Worm (Caenorhabditis elegans): ENCODE measurements around the gene fbxa-118.

The fbxa-118 gene

ce11 chrV:19777227-19777626 lies at the start of gene fbxa-118:
TSS of gene fbxa-118 (minus strand) at chrV:19777327.
- TF ChIP-seq ref-1 (GFP tag; conservative IDR thresholded peaks at IDR 0.05) (no peak), tab-1 (GFP tag; IDR thresholded peaks at IDR 0.05) (no peak), ztf-29 (GFP tag; IDR thresholded peaks at IDR 0.05) (no peak), T22C8.4 (GFP tag; IDR thresholded peaks at IDR 0.05) (no peak), klf-2 (GFP tag; conservative IDR thresholded peaks at IDR 0.05) (no peak), ztf-23 (GFP tag; IDR thresholded peaks at IDR 0.05) (no peak)

DNA sequence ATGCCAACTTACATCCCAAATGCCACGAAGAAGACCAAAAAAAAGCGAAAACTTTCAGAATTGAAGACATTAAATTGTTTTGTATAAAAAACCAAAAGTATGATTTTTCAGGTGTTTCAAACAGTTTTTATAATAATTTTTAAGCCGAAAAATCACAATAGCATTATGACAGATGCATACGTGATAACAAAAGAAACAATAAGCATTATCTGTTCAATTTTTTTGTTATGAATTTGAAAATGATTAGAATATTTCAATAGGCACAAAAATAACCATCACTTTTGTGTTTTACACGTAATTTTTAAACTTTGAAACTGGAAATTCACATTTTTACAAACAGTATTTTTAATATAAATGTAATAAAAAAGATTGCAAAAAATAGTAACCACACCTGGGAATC lies 45.0 kb upstream of the fbxa-118 start, which contains the start of gene Y116F11B.17:
Gene Y116F11B.17 (minus strand): TSS at position 101 of the 400 bp plus-strand sequence.
- no peak for TF ChIP-seq tab-1 (GFP tag; IDR thresholded peaks at IDR 0.05)
- no peak for TF ChIP-seq klf-2 (GFP tag; conservative IDR thresholded peaks at IDR 0.05)
- no peak for TF ChIP-seq ztf-29 (GFP tag; IDR thresholded peaks at IDR 0.05)
- TF ChIP-seq ref-1 (GFP tag; conservative IDR thresholded peaks at IDR 0.05), result no peak
- no peak for TF ChIP-seq med-1 (GFP tag; optimal IDR thresholded peaks at IDR 0.05; ENCODE audit: insufficient read depth)
- TF ChIP-seq flt-1 (GFP tag; IDR thresholded peaks at IDR 0.05), result no peak
- TF ChIP-seq T22C8.4 (GFP tag; IDR thresholded peaks at IDR 0.05), result no peak
- TF ChIP-seq ztf-23 (GFP tag; IDR thresholded peaks at IDR 0.05), result no peak
- no peak for TF ChIP-seq cog-1 (tag; optimal IDR thresholded peaks at IDR 0.05)

- TF ChIP-seq ztf-29 (GFP tag; IDR thresholded peaks at IDR 0.05) (no peak), med-1 (GFP tag; optimal IDR thresholded peaks at IDR 0.05; ENCODE audit: insufficient read depth) (no peak), T22C8.4 (GFP tag; IDR thresholded peaks at IDR 0.05) (no peak), cog-1 (tag; optimal IDR thresholded peaks at IDR 0.05) (no peak), klf-2 (GFP tag; conservative IDR thresholded peaks at IDR 0.05) (no peak), ref-1 (GFP tag; conservative IDR thresholded peaks at IDR 0.05) (no peak)
These were observed 43.1 kb upstream of the fbxa-118 start for ce11 chrV:19820178-19820577.

DNA sequence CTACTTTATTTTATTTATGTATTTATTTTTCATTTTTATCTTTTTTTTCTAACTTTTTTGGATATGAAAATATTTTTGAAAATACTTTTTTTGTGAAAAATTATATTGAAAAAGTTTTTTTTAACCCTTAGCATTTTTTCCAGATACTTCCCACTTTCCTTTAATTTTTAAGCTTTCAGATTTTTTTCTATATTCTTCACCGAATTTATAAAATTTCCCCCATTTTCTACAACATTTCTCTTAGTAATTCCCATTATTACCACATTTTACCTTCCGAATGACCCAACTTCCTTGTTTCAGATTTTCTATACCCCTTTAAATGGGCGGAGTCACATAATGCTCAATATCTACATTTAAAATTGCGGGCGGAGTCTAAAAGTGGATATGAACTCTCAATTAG lies 37.7 kb upstream of the fbxa-118 start, which contains the start of gene daf-28:
Gene daf-28 (plus strand): TSS at position 301 of the 400 bp plus-strand sequence.
- TF ChIP-seq flt-1 (GFP tag; IDR thresholded peaks at IDR 0.05) (no peak), ztf-29 (GFP tag; IDR thresholded peaks at IDR 0.05) (no peak), ztf-23 (GFP tag; IDR thresholded peaks at IDR 0.05) (no peak), med-1 (GFP tag; optimal IDR thresholded peaks at IDR 0.05; ENCODE audit: insufficient read depth) (no peak), ref-1 (GFP tag; conservative IDR thresholded peaks at IDR 0.05) (no peak), cog-1 (tag; optimal IDR thresholded peaks at IDR 0.05) (no peak)

DNA sequence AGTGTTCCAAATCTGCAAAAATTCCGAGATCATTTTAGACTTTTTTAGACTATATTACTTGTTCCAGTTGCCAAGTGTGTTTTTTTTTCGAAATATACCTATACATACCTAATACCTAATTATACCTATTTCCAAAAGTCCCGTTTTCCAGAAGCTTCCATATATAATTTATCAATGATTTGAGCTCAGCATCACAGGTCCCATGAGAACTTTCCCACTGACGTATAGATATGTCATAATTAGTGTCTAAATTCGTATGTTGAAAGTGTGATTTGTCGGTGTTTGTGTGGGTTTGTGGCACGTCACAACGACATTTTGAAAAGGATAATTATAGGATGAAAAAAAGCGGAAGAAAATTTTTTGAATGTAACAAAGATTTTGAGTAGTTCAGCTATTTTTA lies 28.4 kb upstream of the fbxa-118 start:
- TF ChIP-seq klf-2 (GFP tag; conservative IDR thresholded peaks at IDR 0.05) (no peak), ztf-23 (GFP tag; IDR thresholded peaks at IDR 0.05) (no peak), med-1 (GFP tag; optimal IDR thresholded peaks at IDR 0.05; ENCODE audit: insufficient read depth) (no peak), T22C8.4 (GFP tag; IDR thresholded peaks at IDR 0.05) (no peak), tab-1 (GFP tag; IDR thresholded peaks at IDR 0.05) (no peak)

DNA sequence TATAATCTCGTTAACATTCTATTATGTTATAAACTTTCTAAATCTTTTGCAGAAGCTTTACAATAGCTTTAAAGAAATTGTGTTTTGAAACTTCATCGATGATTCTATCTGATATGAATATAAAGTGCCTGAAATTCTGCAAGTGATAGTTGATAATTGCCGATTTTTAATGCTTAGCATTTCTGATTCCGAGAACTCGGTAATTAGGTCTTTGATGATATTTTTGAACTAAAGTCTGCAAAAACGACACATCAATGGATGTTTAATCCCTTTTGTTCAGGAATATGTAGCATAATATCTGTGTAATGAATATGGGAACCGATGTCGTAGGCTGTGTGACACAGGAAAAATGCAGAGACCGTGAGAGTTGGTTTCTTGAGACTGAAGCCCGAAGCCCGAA lies 25.7 kb upstream of the fbxa-118 start:
- TF ChIP-seq med-1 (GFP tag; optimal IDR thresholded peaks at IDR 0.05; ENCODE audit: insufficient read depth) (no peak), klf-2 (GFP tag; conservative IDR thresholded peaks at IDR 0.05) (no peak), ztf-23 (GFP tag; IDR thresholded peaks at IDR 0.05) (no peak), flt-1 (GFP tag; IDR thresholded peaks at IDR 0.05) (no peak), ref-1 (GFP tag; conservative IDR thresholded peaks at IDR 0.05) (no peak), cog-1 (tag; optimal IDR thresholded peaks at IDR 0.05) (no peak), ztf-29 (GFP tag; IDR thresholded peaks at IDR 0.05) (no peak), tab-1 (GFP tag; IDR thresholded peaks at IDR 0.05) (no peak), T22C8.4 (GFP tag; IDR thresholded peaks at IDR 0.05) (no peak)

ce11 chrV:19801033-19801432 lies 23.9 kb upstream of the fbxa-118 start, which contains the start of gene Y116F11B.2:
TSS of gene Y116F11B.2 (minus strand) at chrV:19801133.
- TF ChIP-seq ztf-29 (GFP tag; IDR thresholded peaks at IDR 0.05) (no peak), flt-1 (GFP tag; IDR thresholded peaks at IDR 0.05) (no peak), med-1 (GFP tag; optimal IDR thresholded peaks at IDR 0.05; ENCODE audit: insufficient read depth) (no peak), klf-2 (GFP tag; conservative IDR thresholded peaks at IDR 0.05) (no peak), ref-1 (GFP tag; conservative IDR thresholded peaks at IDR 0.05) (no peak)

DNA sequence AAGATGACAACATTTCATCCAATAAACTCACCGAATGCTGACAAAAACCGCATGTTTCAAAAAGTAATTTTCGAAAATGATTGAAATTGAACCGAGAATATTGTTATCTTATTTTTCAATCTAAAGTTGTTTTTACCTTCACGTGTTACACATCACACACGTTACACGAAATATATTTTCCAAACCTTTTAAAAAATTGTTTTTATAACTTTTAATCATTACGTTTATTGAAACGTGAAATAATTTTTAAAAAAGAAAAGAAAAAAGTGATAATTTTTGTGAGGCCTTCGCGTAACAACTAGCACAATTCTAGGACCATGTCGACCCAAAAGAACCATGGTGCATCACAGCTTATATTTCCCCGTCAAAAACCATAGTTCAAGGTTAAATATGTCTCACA lies 17.8 kb upstream of the fbxa-118 start, which contains the start of gene M162.7:
Gene M162.7 (minus strand): TSS at position 101 of the 400 bp plus-strand sequence.
- TF ChIP-seq ref-1 (GFP tag; conservative IDR thresholded peaks at IDR 0.05), result no peak
- TF ChIP-seq ztf-23 (GFP tag; IDR thresholded peaks at IDR 0.05), result no peak
- no peak for TF ChIP-seq med-1 (GFP tag; optimal IDR thresholded peaks at IDR 0.05; ENCODE audit: insufficient read depth)
- TF ChIP-seq klf-2 (GFP tag; conservative IDR thresholded peaks at IDR 0.05), result no peak
- no peak for TF ChIP-seq flt-1 (GFP tag; IDR thresholded peaks at IDR 0.05)
- no peak for TF ChIP-seq tab-1 (GFP tag; IDR thresholded peaks at IDR 0.05)
- no peak for TF ChIP-seq cog-1 (tag; optimal IDR thresholded peaks at IDR 0.05)
- TF ChIP-seq T22C8.4 (GFP tag; IDR thresholded peaks at IDR 0.05), result no peak
- no peak for TF ChIP-seq ztf-29 (GFP tag; IDR thresholded peaks at IDR 0.05)

- TF ChIP-seq ref-1 (GFP tag; conservative IDR thresholded peaks at IDR 0.05) (no peak), ztf-29 (GFP tag; IDR thresholded peaks at IDR 0.05) (no peak), tab-1 (GFP tag; IDR thresholded peaks at IDR 0.05) (no peak), med-1 (GFP tag; optimal IDR thresholded peaks at IDR 0.05; ENCODE audit: insufficient read depth) (no peak), klf-2 (GFP tag; conservative IDR thresholded peaks at IDR 0.05) (no peak), ztf-23 (GFP tag; IDR thresholded peaks at IDR 0.05) (no peak), T22C8.4 (GFP tag; IDR thresholded peaks at IDR 0.05) (no peak), flt-1 (GFP tag; IDR thresholded peaks at IDR 0.05) (no peak), cog-1 (tag; optimal IDR thresholded peaks at IDR 0.05) (no peak)
These were observed 13.1 kb upstream of the fbxa-118 start for ce11 chrV:19790248-19790647.

DNA sequence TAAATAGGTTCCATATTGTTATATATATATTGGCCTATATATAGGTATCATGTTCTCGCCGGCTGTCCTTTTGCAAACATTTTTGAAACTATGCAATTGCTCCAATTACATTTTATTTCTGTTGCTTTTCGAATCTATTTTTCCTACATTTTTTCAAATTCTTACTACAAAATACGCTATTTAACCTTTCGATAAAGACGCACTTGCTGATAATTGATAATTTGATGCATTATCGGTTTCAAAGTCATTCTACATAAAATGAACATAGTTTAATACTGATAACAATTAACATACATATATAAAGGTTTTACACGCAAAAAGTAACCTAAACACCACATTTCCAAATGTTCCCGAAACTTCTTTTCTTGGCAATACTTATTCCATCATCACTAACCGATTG lies 11.2 kb upstream of the fbxa-118 start, which contains the start of gene clec-258:
Gene clec-258 (plus strand): TSS at position 81 of the 400 bp plus-strand sequence.
- no peak for TF ChIP-seq med-1 (GFP tag; optimal IDR thresholded peaks at IDR 0.05; ENCODE audit: insufficient read depth)
- no peak for TF ChIP-seq klf-2 (GFP tag; conservative IDR thresholded peaks at IDR 0.05)
- no peak for TF ChIP-seq T22C8.4 (GFP tag; IDR thresholded peaks at IDR 0.05)
- TF ChIP-seq ztf-23 (GFP tag; IDR thresholded peaks at IDR 0.05), result no peak
- TF ChIP-seq tab-1 (GFP tag; IDR thresholded peaks at IDR 0.05), result no peak
- no peak for TF ChIP-seq ref-1 (GFP tag; conservative IDR thresholded peaks at IDR 0.05)
- TF ChIP-seq flt-1 (GFP tag; IDR thresholded peaks at IDR 0.05), result no peak
- no peak for TF ChIP-seq ztf-29 (GFP tag; IDR thresholded peaks at IDR 0.05)

Data from whole organism, midembryonic.